Worm (Caenorhabditis elegans): ENCODE results near the gene ctsa-3.2.

DNA sequence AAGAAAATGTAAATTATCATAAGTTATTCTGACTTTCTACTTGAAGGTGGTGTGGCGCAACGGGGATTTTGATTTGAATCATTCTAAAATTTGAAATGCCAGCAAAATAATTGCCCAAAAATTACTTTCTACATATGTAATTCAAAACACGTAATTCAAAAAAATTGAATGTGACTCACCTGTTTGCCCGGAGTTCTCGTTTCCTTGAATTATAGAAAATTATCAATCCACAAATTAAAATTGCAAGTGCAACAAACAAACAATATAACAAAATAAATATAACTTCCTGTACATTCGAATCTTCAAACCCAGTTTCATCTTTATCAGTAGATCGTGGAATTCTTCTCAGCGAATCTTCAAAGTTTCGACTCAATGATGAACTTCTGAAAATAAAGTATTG is 6.8 kb upstream of the ctsa-3.2 start:
- TF ChIP-seq F44E2.7 (GFP tag; IDR thresholded peaks at IDR 0.05) (no peak), jun-1 (tag; optimal IDR thresholded peaks at IDR 0.05) (no peak), tra-1 (GFP tag; IDR thresholded peaks at IDR 0.05) (no peak), ama-1 (optimal IDR thresholded peaks at IDR 0.05) (no peak)
